Worm (Caenorhabditis elegans): ENCODE results near the gene fbxa-62.

- TF ChIP-seq flt-1 (GFP tag; IDR thresholded peaks at IDR 0.05) (no peak), klf-2 (GFP tag; conservative IDR thresholded peaks at IDR 0.05) (no peak), T22C8.4 (GFP tag; IDR thresholded peaks at IDR 0.05) (peak; percentile 66), tab-1 (GFP tag; IDR thresholded peaks at IDR 0.05) (no peak), ztf-23 (GFP tag; IDR thresholded peaks at IDR 0.05) (no peak), med-1 (GFP tag; optimal IDR thresholded peaks at IDR 0.05; ENCODE audit: insufficient read depth) (no peak), cog-1 (tag; optimal IDR thresholded peaks at IDR 0.05) (no peak), ztf-29 (GFP tag; IDR thresholded peaks at IDR 0.05) (no peak), ref-1 (GFP tag; conservative IDR thresholded peaks at IDR 0.05) (no peak)
Observed at ce11 chrIII:2205155-2205554, 22.4 kb upstream of the fbxa-62 start.

Measured in whole organism, midembryonic.